Worm (Caenorhabditis elegans) whole organism, young adult: ENCODE results near the gene aqp-1.

Source experiments
- F22D6.2 ChIP-seq: sonication (generic microtip); optimal IDR thresholded peaks from 2 replicates; lab custom pipeline; 2016; ENCODE audit warnings: mild to moderate bottlenecking, missing genetic modification characterization, missing compliant biosample characterization
- F23B12.7 ChIP-seq: sonication (generic microtip); optimal IDR thresholded peaks from 2 replicates; lab custom pipeline; 2017; ENCODE audit warnings: missing genetic modification characterization, mild to moderate bottlenecking, missing compliant biosample characterization, antibody characterized with exemption, moderate library complexity; ENCODE audit not compliant: insufficient read depth
- F49E8.2 ChIP-seq: sonication (generic microtip); optimal IDR thresholded peaks from 3 replicates; lab custom pipeline; 2017; ENCODE audit warnings: missing genetic modification characterization, mild to moderate bottlenecking, missing compliant biosample characterization, antibody characterized with exemption, moderate library complexity; ENCODE audit not compliant: insufficient read depth
- T07F8.4 ChIP-seq: sonication (generic microtip); optimal IDR thresholded peaks from 2 replicates; lab custom pipeline; 2016; ENCODE audit warnings: mild to moderate bottlenecking, missing genetic modification characterization, moderate library complexity, missing compliant biosample characterization
- Y95B8A.8 ChIP-seq: fragments of 200-800 bp; sonication (Bioruptor generic); IDR thresholded peaks from 2 replicates; pipeline ENCODE4 v1.3.6; 2022; ENCODE audit warnings: missing genetic modification reagents, missing genetic modification characterization, missing compliant biosample characterization
- ccch-3 ChIP-seq: fragments of 200-800 bp; sonication (Bioruptor generic); optimal IDR thresholded peaks from 2 replicates; lab custom pipeline; 2018; ENCODE audit warnings: mild to moderate bottlenecking, missing genetic modification characterization, missing compliant biosample characterization
- ceh-40 ChIP-seq: fragments of 200-800 bp; sonication (Bioruptor generic); IDR thresholded peaks from 2 replicates; pipeline ENCODE4 v1.3.6; 2022; ENCODE audit warnings: missing genetic modification characterization, missing compliant biosample characterization
- hrde-1 ChIP-seq: sonication (generic microtip); optimal IDR thresholded peaks from 2 replicates; lab custom pipeline; 2016; ENCODE audit warnings: missing genetic modification characterization, mild to moderate bottlenecking, missing compliant biosample characterization, moderate library complexity, missing genotype, missing genetic modification reagents, borderline replicate concordance
- let-526 ChIP-seq: fragments of 200-800 bp; sonication (Bioruptor generic); IDR thresholded peaks from 2 replicates; pipeline ENCODE4 v1.3.6; 2022; ENCODE audit warnings: missing genetic modification reagents, missing genetic modification characterization, missing compliant biosample characterization
- lin-54 ChIP-seq: fragments of 200-800 bp; sonication (Bioruptor generic); optimal IDR thresholded peaks from 2 replicates; lab custom pipeline; 2018; ENCODE audit warnings: mild to moderate bottlenecking, missing genetic modification characterization, missing compliant biosample characterization
- madf-6 ChIP-seq: fragments of 200-800 bp; sonication (Bioruptor generic); IDR thresholded peaks from 2 replicates; pipeline ENCODE4 v1.3.6; 2022; ENCODE audit warnings: missing genetic modification reagents, missing genetic modification characterization, missing compliant biosample characterization

ce11 chrII:7208184-7208583, 30.0 kb downstream of the aqp-1 start, which contains the start of gene dhs-7:
- no peak for TF ChIP-seq F22D6.2 (tag; lab: Kevin White, UChicago)
- no peak for TF ChIP-seq T07F8.4
- TF ChIP-seq let-526 (GFP tag; lab: Robert Waterston, UW): no peak
- no peak for TF ChIP-seq hrde-1 (tag; lab: Kevin White, UChicago)
- TF ChIP-seq ccch-3 (GFP tag; lab: Kevin White, UChicago): no peak
- no peak for TF ChIP-seq lin-54 (GFP tag; lab: Kevin White, UChicago)
- TF ChIP-seq ceh-40 (GFP tag; lab: Robert Waterston, UW): no peak
- TF ChIP-seq F49E8.2 (tag; lab: Kevin White, UChicago): no peak
- TF ChIP-seq madf-6 (GFP tag; lab: Robert Waterston, UW): no peak
- TF ChIP-seq F23B12.7: no peak
- no peak for TF ChIP-seq Y95B8A.8
